Fruit fly (Drosophila melanogaster): ENCODE results near the gene RfC38.
A peak's percentile ranks its signal among the peaks of the same experiment; 100 is the strongest.

Gene RfC38

dm6 chr2L:11175393-11176258, 45.2 kb upstream of the RfC38 start (continued):
- TF ChIP-seq corto (GFP tag; optimal IDR thresholded peaks at IDR 0.05) = peak; percentile 8

- TF ChIP-seq CG15601 (tag; optimal IDR thresholded peaks at IDR 0.05) (peak; percentile 13), CG11504 (tag; optimal IDR thresholded peaks at IDR 0.05) (peak; percentile 62), sd (tag; optimal IDR thresholded peaks at IDR 0.05) (no peak), trem (tag; optimal IDR thresholded peaks at IDR 0.05) (peak; percentile 25), CG8281 (tag; optimal IDR thresholded peaks at IDR 0.05) (no peak), CG12391 (tag; optimal IDR thresholded peaks at IDR 0.05) (no peak), CG2712 (tag; optimal IDR thresholded peaks at IDR 0.05) (peak; percentile 16), stwl (tag; optimal IDR thresholded peaks at IDR 0.05) (peak; percentile 79), CG1603 (tag; optimal IDR thresholded peaks at IDR 0.05) (peak; percentile 38), Opbp (GFP tag; IDR thresholded peaks at IDR 0.05; ENCODE audit: partially characterized antibody) (0 out of 3 replicates have a peak, but pooled peaks have one; percentile 24), pfk (GFP tag; optimal IDR thresholded peaks at IDR 0.05) (no peak), pita (GFP tag; optimal IDR thresholded peaks at IDR 0.05) (peak; percentile 59), CG13287 (GFP tag; IDR thresholded peaks at IDR 0.05; ENCODE audit: partially characterized antibody) (peak; percentile 39; the same call in 1 of the 2 replicates), CG2199 (GFP tag; IDR thresholded peaks at IDR 0.05) (0 out of 3 replicates have a peak, but pooled peaks have one; percentile 69), CG8290 (GFP tag; optimal IDR thresholded peaks at IDR 0.05) (no peak), CG8290 (tag; optimal IDR thresholded peaks at IDR 0.05) (no peak), en (GFP tag; optimal IDR thresholded peaks at IDR 0.05) (no peak), CkIIα-i1 (GFP tag; IDR thresholded peaks at IDR 0.05) (no peak), gem (tag; optimal IDR thresholded peaks at IDR 0.05) (peak; percentile 16), Ets65A (GFP tag) (no peak), CG11560 (tag; IDR thresholded peaks at IDR 0.05) (no peak), CTCF (GFP tag; optimal IDR thresholded peaks at IDR 0.05) (peak; percentile 95), Med (GFP tag) (peak; percentile 71), ftz-f1 (GFP tag; optimal IDR thresholded peaks at IDR 0.05) (peak; percentile 76), CG7372 (GFP tag; IDR thresholded peaks at IDR 0.05) (no peak), CG7839 (tag; optimal IDR thresholded peaks at IDR 0.05) (peak; percentile 18)
Measured at dm6 chr2L:11171615-11172356, 41.3 kb upstream of the RfC38 start, which contains the start of gene Vm32E. Gene Vm32E, minus strand, starts transcription at chr2L:11171665.

- peak; percentile 2 for TF ChIP-seq sd (tag; optimal IDR thresholded peaks at IDR 0.05)
- TF ChIP-seq chinmo (GFP tag; IDR thresholded peaks at IDR 0.05; ENCODE audit: partially characterized antibody) = 0 out of 4 replicates have a peak, but pooled peaks have one; percentile 51
- no peak for TF ChIP-seq CG10431 (GFP tag; optimal IDR thresholded peaks at IDR 0.05)
- no peak for TF ChIP-seq Sry-δ (GFP tag; optimal IDR thresholded peaks at IDR 0.05)
- TF ChIP-seq CG43689 (GFP tag; IDR thresholded peaks at IDR 0.05) = no peak
- TF ChIP-seq dpn (GFP tag; optimal IDR thresholded peaks at IDR 0.05) = no peak
- no peak for TF ChIP-seq CG11085 (GFP tag; IDR thresholded peaks at IDR 0.05)
- no peak for TF ChIP-seq eyg (GFP tag; optimal IDR thresholded peaks at IDR 0.05)
- no peak for TF ChIP-seq CG7839 (tag; optimal IDR thresholded peaks at IDR 0.05)
- no peak for TF ChIP-seq Ssrp (tag; optimal IDR thresholded peaks at IDR 0.05)
- TF ChIP-seq Med (GFP tag) = peak; percentile 60
- 0 out of 2 replicates have a peak, but pooled peaks have one; percentile 16 for TF ChIP-seq cas (GFP tag; IDR thresholded peaks at IDR 0.05)
- TF ChIP-seq HLHmδ (GFP tag; optimal IDR thresholded peaks at IDR 0.05) = no peak
- no peak for TF ChIP-seq CG34224 (GFP tag; IDR thresholded peaks at IDR 0.05; ENCODE audit: partially characterized antibody)
- peak; percentile 82 for TF ChIP-seq CG12769 (tag; optimal IDR thresholded peaks at IDR 0.05)
- TF ChIP-seq CG11456 (GFP tag; IDR thresholded peaks at IDR 0.05) = 0 out of 3 replicates have a peak, but pooled peaks have one; percentile 43
- TF ChIP-seq ab (GFP tag; optimal IDR thresholded peaks at IDR 0.05) = no peak
- TF ChIP-seq CG17802 (tag; optimal IDR thresholded peaks at IDR 0.05) = no peak
Measured at dm6 chr2L:11170549-11170948, 40.1 kb upstream of the RfC38 start.
